Worm (Caenorhabditis elegans): ENCODE measurements around the gene R05G6.9.

DNA sequence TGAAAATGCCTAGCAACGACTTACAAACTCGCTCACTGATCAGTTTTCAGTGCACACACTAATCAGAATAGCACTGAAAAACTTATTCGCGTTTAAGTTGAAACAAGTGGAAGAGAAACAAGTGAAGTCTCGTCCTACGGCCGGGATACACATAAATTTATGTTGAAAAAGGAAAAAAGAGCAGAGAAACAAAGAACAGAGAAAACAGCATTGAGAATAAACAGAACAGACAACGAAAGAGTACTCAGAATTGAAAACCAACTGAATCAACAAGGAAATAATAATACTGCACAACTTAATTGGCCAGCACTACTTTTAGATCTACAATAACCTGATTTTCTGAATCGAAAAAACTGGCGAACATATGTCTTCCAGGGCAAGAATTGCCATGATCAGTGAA is 38.3 kb upstream of the R05G6.9 start, which contains the start of gene F49E8.6:
- TF ChIP-seq ztf-11 (tag; optimal IDR thresholded peaks at IDR 0.05) = no peak
- no peak for TF ChIP-seq lin-32 (GFP tag; optimal IDR thresholded peaks at IDR 0.05)
- TF ChIP-seq unc-62 (GFP tag; optimal IDR thresholded peaks at IDR 0.05) = no peak
- no peak for TF ChIP-seq unc-39 (tag; optimal IDR thresholded peaks at IDR 0.05)
- no peak for TF ChIP-seq nhr-237 (tag; optimal IDR thresholded peaks at IDR 0.05)
- TF ChIP-seq nhr-28 (tag; optimal IDR thresholded peaks at IDR 0.05) = no peak
- no peak for TF ChIP-seq ceh-43 (GFP tag; optimal IDR thresholded peaks at IDR 0.05)
- TF ChIP-seq M03D4.4 (tag; optimal IDR thresholded peaks at IDR 0.05) = no peak
- TF ChIP-seq pha-4 (tag; optimal IDR thresholded peaks at IDR 0.05) = no peak
- no peak for TF ChIP-seq snpc-4 (tag; optimal IDR thresholded peaks at IDR 0.05)
